Worm (Caenorhabditis elegans) whole organism, early embryonic: ENCODE measurements around the gene nuo-5.

ENCODE experiments used
- B0310.2 ChIP-seq: sonication (generic microtip); optimal IDR thresholded peaks from 2 replicates; lab custom pipeline; 2016; ENCODE audit warnings: mild to moderate bottlenecking, missing genetic modification characterization, missing compliant biosample characterization
- F13C5.2 ChIP-seq: sonication (generic microtip); optimal IDR thresholded peaks from 2 replicates; lab custom pipeline; 2017; ENCODE audit warnings: mild to moderate bottlenecking, missing genetic modification characterization, inconsistent platforms, missing compliant biosample characterization
- aly-1 ChIP-seq: sonication (generic microtip); optimal IDR thresholded peaks from 2 replicates; lab custom pipeline; 2016; ENCODE audit warnings: missing genetic modification characterization, missing compliant biosample characterization
- ama-1 ChIP-seq: fragments of 150-350 bp; optimal IDR thresholded peaks from 2 replicates; lab custom pipeline; 2014
- ceh-13 ChIP-seq: fragments of 200-800 bp; sonication (Bioruptor generic); optimal IDR thresholded peaks from 2 replicates; lab custom pipeline; 2018; ENCODE audit warnings: mild to moderate bottlenecking, missing genetic modification characterization, missing compliant biosample characterization
- ceh-36 ChIP-seq: sonication (generic microtip); optimal IDR thresholded peaks from 2 replicates; lab custom pipeline; 2016; ENCODE audit warnings: missing genetic modification characterization, inconsistent platforms, missing compliant biosample characterization
- ets-7 ChIP-seq: sonication (generic microtip); optimal IDR thresholded peaks from 2 replicates; lab custom pipeline; 2016; ENCODE audit warnings: missing genotype, missing genetic modification characterization, missing compliant biosample characterization
- flt-1 ChIP-seq: fragments of 200-800 bp; sonication (Bioruptor generic); IDR thresholded peaks from 2 replicates; pipeline ENCODE4 v1.3.6; 2022; ENCODE audit warnings: missing genetic modification characterization, missing compliant biosample characterization
- hmbx-1 ChIP-seq: sonication (generic microtip); optimal IDR thresholded peaks from 2 replicates; lab custom pipeline; 2016; ENCODE audit warnings: mild to moderate bottlenecking, missing genetic modification characterization, missing compliant biosample characterization
- hmg-4 ChIP-seq: fragments of 200-800 bp; sonication (Bioruptor generic); optimal IDR thresholded peaks from 2 replicates; lab custom pipeline; 2018; ENCODE audit warnings: mild to moderate bottlenecking, missing genetic modification characterization, missing compliant biosample characterization
- hnd-1 ChIP-seq: sonication (generic microtip); optimal IDR thresholded peaks from 2 replicates; lab custom pipeline; 2016; ENCODE audit warnings: missing genetic modification characterization, missing compliant biosample characterization
- pes-1 ChIP-seq: fragments of 200-800 bp; sonication (Bioruptor generic); IDR thresholded peaks from 2 replicates; pipeline ENCODE4 v1.3.6; 2022; ENCODE audit warnings: missing genetic modification reagents, missing genetic modification characterization, missing compliant biosample characterization
- scrt-1 ChIP-seq: fragments of 200-800 bp; sonication (Bioruptor generic); IDR thresholded peaks from 2 replicates; pipeline ENCODE4 v1.3.6; 2022; ENCODE audit warnings: missing genetic modification characterization, missing compliant biosample characterization
- sea-1 ChIP-seq: fragments of 200-800 bp; sonication (Bioruptor generic); conservative IDR thresholded peaks from 2 replicates; pipeline ENCODE4 v1.3.6; 2022; ENCODE audit warnings: missing genetic modification characterization, missing compliant biosample characterization
- tbx-11 ChIP-seq: fragments of 200-800 bp; sonication (Bioruptor generic); IDR thresholded peaks from 2 replicates; pipeline ENCODE4 v1.3.6; 2022; ENCODE audit warnings: missing genetic modification characterization, missing compliant biosample characterization
- tbx-37 ChIP-seq: fragments of 200-800 bp; sonication (Bioruptor generic); conservative IDR thresholded peaks from 2 replicates; pipeline ENCODE4 v1.3.6; 2022; ENCODE audit warnings: missing genetic modification reagents, missing genetic modification characterization, missing compliant biosample characterization
- tra-4 ChIP-seq: sonication (generic microtip); optimal IDR thresholded peaks from 2 replicates; lab custom pipeline; 2017; ENCODE audit warnings: missing genetic modification characterization, missing compliant biosample characterization

The nuo-5 gene

ce11 chrV:2677648-2678047 lies 21.1 kb upstream of the nuo-5 start:
- TF ChIP-seq ets-7 (tag; lab: Kevin White, UChicago) (no peak), tra-4 (tag; lab: Kevin White, UChicago) (no peak), scrt-1 (GFP tag; lab: Robert Waterston, UW) (no peak), hmbx-1 (tag; lab: Kevin White, UChicago) (no peak), hnd-1 (tag; lab: Kevin White, UChicago) (no peak), flt-1 (GFP tag; lab: Robert Waterston, UW) (no peak), B0310.2 (no peak), ceh-36 (tag; lab: Kevin White, UChicago) (no peak), F13C5.2 (no peak), hmg-4 (GFP tag; lab: Kevin White, UChicago) (no peak), aly-1 (tag; lab: Kevin White, UChicago) (no peak), sea-1 (GFP tag; lab: Robert Waterston, UW) (no peak), ama-1 (no peak), tbx-11 (GFP tag; lab: Robert Waterston, UW) (no peak), tbx-37 (GFP tag; lab: Robert Waterston, UW) (no peak)

- TF ChIP-seq ceh-36 (tag; lab: Kevin White, UChicago) = no peak
- no peak for TF ChIP-seq pes-1 (GFP tag; lab: Robert Waterston, UW)
- TF ChIP-seq F13C5.2 = no peak
- no peak for TF ChIP-seq aly-1 (tag; lab: Kevin White, UChicago)
- no peak for TF ChIP-seq ets-7 (tag; lab: Kevin White, UChicago)
- TF ChIP-seq tbx-11 (GFP tag; lab: Robert Waterston, UW) = no peak
- TF ChIP-seq sea-1 (GFP tag; lab: Robert Waterston, UW) = no peak
- TF ChIP-seq tbx-37 (GFP tag; lab: Robert Waterston, UW) = no peak
- TF ChIP-seq ama-1 = no peak
- no peak for TF ChIP-seq tra-4 (tag; lab: Kevin White, UChicago)
- no peak for TF ChIP-seq scrt-1 (GFP tag; lab: Robert Waterston, UW)
- TF ChIP-seq hmbx-1 (tag; lab: Kevin White, UChicago) = no peak
- no peak for TF ChIP-seq ceh-13 (GFP tag; lab: Kevin White, UChicago)
- no peak for TF ChIP-seq hmg-4 (GFP tag; lab: Kevin White, UChicago)
- no peak for TF ChIP-seq flt-1 (GFP tag; lab: Robert Waterston, UW)
- TF ChIP-seq B0310.2 = no peak
- TF ChIP-seq hnd-1 (tag; lab: Kevin White, UChicago) = no peak
These were observed 15.3 kb upstream of the nuo-5 start for ce11 chrV:2683497-2683896.

DNA sequence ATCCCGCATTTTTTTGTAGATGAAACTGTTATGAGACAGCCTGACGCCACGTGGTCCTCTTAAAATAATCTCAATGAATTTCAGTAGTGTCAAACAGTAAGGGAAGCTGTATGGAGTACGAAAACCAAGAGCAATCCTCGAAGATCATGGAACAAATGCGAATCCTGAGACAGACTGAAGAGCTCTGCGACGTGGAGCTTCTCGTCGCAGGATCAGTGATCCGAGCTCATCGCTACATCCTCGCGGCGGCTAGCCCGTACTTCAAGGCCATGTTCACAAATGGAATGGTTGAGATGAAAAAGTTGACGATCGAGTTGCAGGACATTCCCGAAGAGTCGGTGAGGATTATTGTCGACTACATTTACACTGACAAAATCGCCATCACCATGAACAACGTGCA lies 14.5 kb upstream of the nuo-5 start:
- no peak for TF ChIP-seq B0310.2
- no peak for TF ChIP-seq hmbx-1 (tag; lab: Kevin White, UChicago)
- TF ChIP-seq tbx-37 (GFP tag; lab: Robert Waterston, UW) = no peak
- TF ChIP-seq flt-1 (GFP tag; lab: Robert Waterston, UW) = no peak
- TF ChIP-seq pes-1 (GFP tag; lab: Robert Waterston, UW) = no peak
- no peak for TF ChIP-seq aly-1 (tag; lab: Kevin White, UChicago)
- no peak for TF ChIP-seq ama-1
- no peak for TF ChIP-seq ceh-13 (GFP tag; lab: Kevin White, UChicago)
- TF ChIP-seq ets-7 (tag; lab: Kevin White, UChicago) = no peak
- no peak for TF ChIP-seq hnd-1 (tag; lab: Kevin White, UChicago)
- no peak for TF ChIP-seq ceh-36 (tag; lab: Kevin White, UChicago)
- TF ChIP-seq tbx-11 (GFP tag; lab: Robert Waterston, UW) = no peak
- TF ChIP-seq tra-4 (tag; lab: Kevin White, UChicago) = no peak
- TF ChIP-seq F13C5.2 = no peak
- TF ChIP-seq scrt-1 (GFP tag; lab: Robert Waterston, UW) = no peak

ce11 chrV:2688562-2688961 lies 10.2 kb upstream of the nuo-5 start:
- TF ChIP-seq ceh-36 (tag; lab: Kevin White, UChicago) = no peak
- no peak for TF ChIP-seq tbx-37 (GFP tag; lab: Robert Waterston, UW)
- no peak for TF ChIP-seq ceh-13 (GFP tag; lab: Kevin White, UChicago)
- no peak for TF ChIP-seq F13C5.2
- no peak for TF ChIP-seq tra-4 (tag; lab: Kevin White, UChicago)
- no peak for TF ChIP-seq hmbx-1 (tag; lab: Kevin White, UChicago)
- TF ChIP-seq scrt-1 (GFP tag; lab: Robert Waterston, UW) = no peak
- TF ChIP-seq B0310.2 = no peak
- no peak for TF ChIP-seq ets-7 (tag; lab: Kevin White, UChicago)
- TF ChIP-seq hmg-4 (GFP tag; lab: Kevin White, UChicago) = no peak
- no peak for TF ChIP-seq pes-1 (GFP tag; lab: Robert Waterston, UW)
- TF ChIP-seq ama-1 = no peak
- no peak for TF ChIP-seq sea-1 (GFP tag; lab: Robert Waterston, UW)
- no peak for TF ChIP-seq flt-1 (GFP tag; lab: Robert Waterston, UW)

ce11 chrV:2690478-2690877 lies 8.3 kb upstream of the nuo-5 start:
- no peak for TF ChIP-seq tra-4 (tag; lab: Kevin White, UChicago)
- TF ChIP-seq pes-1 (GFP tag; lab: Robert Waterston, UW) = no peak
- TF ChIP-seq sea-1 (GFP tag; lab: Robert Waterston, UW) = no peak
- TF ChIP-seq ceh-13 (GFP tag; lab: Kevin White, UChicago) = no peak
- TF ChIP-seq tbx-11 (GFP tag; lab: Robert Waterston, UW) = no peak
- no peak for TF ChIP-seq scrt-1 (GFP tag; lab: Robert Waterston, UW)
- no peak for TF ChIP-seq ets-7 (tag; lab: Kevin White, UChicago)

- TF ChIP-seq ceh-36 (tag; lab: Kevin White, UChicago) (no peak), hmg-4 (GFP tag; lab: Kevin White, UChicago) (no peak), hmbx-1 (tag; lab: Kevin White, UChicago) (no peak), scrt-1 (GFP tag; lab: Robert Waterston, UW) (no peak), tra-4 (tag; lab: Kevin White, UChicago) (no peak), aly-1 (tag; lab: Kevin White, UChicago) (no peak), F13C5.2 (no peak), ets-7 (tag; lab: Kevin White, UChicago) (no peak), sea-1 (GFP tag; lab: Robert Waterston, UW) (no peak), B0310.2 (no peak), tbx-37 (GFP tag; lab: Robert Waterston, UW) (no peak), ama-1 (no peak), hnd-1 (tag; lab: Kevin White, UChicago) (no peak), flt-1 (GFP tag; lab: Robert Waterston, UW) (no peak), ceh-13 (GFP tag; lab: Kevin White, UChicago) (no peak), tbx-11 (GFP tag; lab: Robert Waterston, UW) (no peak), pes-1 (GFP tag; lab: Robert Waterston, UW) (no peak)
These were observed 7.8 kb upstream of the nuo-5 start for ce11 chrV:2690948-2691347.
